Worm (Caenorhabditis elegans) whole organism, young adult: ENCODE results near the gene F26F12.4.

Experiments used
- C06A6.2 ChIP-seq: fragments of 200-800 bp; sonication (Bioruptor generic); conservative IDR thresholded peaks from 2 replicates; pipeline ENCODE4 v1.3.6; 2022; ENCODE audit warnings: missing genetic modification characterization, missing compliant biosample characterization
- D2030.7 ChIP-seq: fragments of 200-800 bp; sonication (Bioruptor generic); IDR thresholded peaks from 2 replicates; pipeline ENCODE4 v1.3.6; 2022; ENCODE audit warnings: missing genetic modification reagents, missing genetic modification characterization, missing compliant biosample characterization
- F22D6.2 ChIP-seq: sonication (generic microtip); optimal IDR thresholded peaks from 2 replicates; lab custom pipeline; 2016; ENCODE audit warnings: mild to moderate bottlenecking, missing genetic modification characterization, missing compliant biosample characterization
- K11D2.4 ChIP-seq: fragments of 200-800 bp; sonication (Bioruptor generic); IDR thresholded peaks from 2 replicates; pipeline ENCODE4 v1.3.6; 2022; ENCODE audit warnings: missing genetic modification reagents, missing genetic modification characterization, missing compliant biosample characterization
- T26A5.8 ChIP-seq: sonication (generic microtip); optimal IDR thresholded peaks from 2 replicates; lab custom pipeline; 2016; ENCODE audit warnings: missing genetic modification characterization, missing compliant biosample characterization
- Y53F4B.3 ChIP-seq: fragments of 200-800 bp; sonication (Bioruptor generic); IDR thresholded peaks from 2 replicates; pipeline ENCODE4 v1.3.6; 2022; ENCODE audit warnings: missing genetic modification reagents, missing genetic modification characterization, missing compliant biosample characterization
- Y67H2A.10 ChIP-seq: fragments of 200-800 bp; sonication (Bioruptor generic); conservative IDR thresholded peaks from 2 replicates; pipeline ENCODE4 v1.3.6; 2022; ENCODE audit warnings: missing genetic modification reagents, missing genetic modification characterization, missing compliant biosample characterization
- Y95B8A.8 ChIP-seq: fragments of 200-800 bp; sonication (Bioruptor generic); IDR thresholded peaks from 2 replicates; pipeline ENCODE4 v1.3.6; 2022; ENCODE audit warnings: missing genetic modification reagents, missing genetic modification characterization, missing compliant biosample characterization
- ama-1 ChIP-seq, 3 experiments: fragments of 150-350 bp in 1 of 3; sonication (generic microtip) in 2 of 3; optimal IDR thresholded peaks; 2 replicates each; lab custom pipeline; 2014 to 2018; ENCODE audit warnings: missing biosample characterization in 2 of 3, missing genetic modification characterization in 2 of 3, missing genetic modification reagents in 2 of 3
- attf-5 ChIP-seq: fragments of 200-800 bp; sonication (Bioruptor generic); optimal IDR thresholded peaks from 2 replicates; lab custom pipeline; 2018; ENCODE audit warnings: mild to moderate bottlenecking, missing genetic modification characterization, missing compliant biosample characterization
- attf-6 ChIP-seq: fragments of 200-800 bp; sonication (Bioruptor generic); IDR thresholded peaks from 2 replicates; pipeline ENCODE4 v1.3.6; 2022; ENCODE audit warnings: missing genetic modification reagents, missing genetic modification characterization, missing compliant biosample characterization
- bed-1 ChIP-seq: fragments of 200-800 bp; sonication (Bioruptor generic); IDR thresholded peaks from 2 replicates; pipeline ENCODE4 v1.3.6; 2022; ENCODE audit warnings: missing genetic modification reagents, missing genetic modification characterization, missing compliant biosample characterization
- ccch-3 ChIP-seq: fragments of 200-800 bp; sonication (Bioruptor generic); optimal IDR thresholded peaks from 2 replicates; lab custom pipeline; 2018; ENCODE audit warnings: mild to moderate bottlenecking, missing genetic modification characterization, missing compliant biosample characterization
- cebp-1 ChIP-seq, 2 experiments: fragments of 200-800 bp in 1 of 2; sonication (Bioruptor generic) in 1 of 2; sonication (generic microtip) in 1 of 2; IDR thresholded peaks in 1 of 2; optimal IDR thresholded peaks in 1 of 2; 2 replicates each; pipeline versions ENCODE4 v1.3.6 to Lab custom; 2017 to 2022; ENCODE audit warnings: missing compliant biosample characterization in 2 of 2, missing genetic modification characterization in 2 of 2, mild to moderate bottlenecking in 1 of 2, missing genetic modification reagents in 1 of 2, moderate library complexity in 1 of 2
- cebp-2 ChIP-seq: fragments of 200-800 bp; sonication (Bioruptor generic); IDR thresholded peaks from 2 replicates; pipeline ENCODE4 v1.3.6; 2022; ENCODE audit warnings: missing genetic modification characterization, missing compliant biosample characterization
- die-1 ChIP-seq: sonication (generic microtip); optimal IDR thresholded peaks from 2 replicates; lab custom pipeline; 2016; ENCODE audit warnings: missing genotype, mild to moderate bottlenecking, missing genetic modification characterization, missing compliant biosample characterization
- dpff-1 ChIP-seq: sonication (generic microtip); optimal IDR thresholded peaks from 2 replicates; lab custom pipeline; 2017; ENCODE audit warnings: mild to moderate bottlenecking, missing genetic modification characterization, missing compliant biosample characterization
- egl-44 ChIP-seq: fragments of 200-800 bp; sonication (Bioruptor generic); IDR thresholded peaks from 2 replicates; pipeline ENCODE4 v1.3.6; 2022; ENCODE audit warnings: missing genetic modification reagents, missing genetic modification characterization, missing compliant biosample characterization
- egrh-3 ChIP-seq: fragments of 200-800 bp; sonication (Bioruptor generic); IDR thresholded peaks from 2 replicates; pipeline ENCODE4 v1.3.6; 2022; ENCODE audit warnings: missing genetic modification reagents, missing genetic modification characterization, missing compliant biosample characterization
- ekl-4 ChIP-seq: fragments of 200-800 bp; sonication (Bioruptor generic); IDR thresholded peaks from 2 replicates; pipeline ENCODE4 v1.3.6; 2022; ENCODE audit warnings: missing genetic modification reagents, missing genetic modification characterization, missing compliant biosample characterization
- ets-4 ChIP-seq: fragments of 200-800 bp; sonication (Bioruptor generic); optimal IDR thresholded peaks from 2 replicates; lab custom pipeline; 2018; ENCODE audit warnings: mild to moderate bottlenecking, missing genetic modification characterization, missing compliant biosample characterization
- fkh-3 ChIP-seq: sonication (generic microtip); optimal IDR thresholded peaks from 2 replicates; lab custom pipeline; 2016; ENCODE audit warnings: mild to moderate bottlenecking, missing genetic modification characterization, missing compliant biosample characterization
- gei-17 ChIP-seq: fragments of 200-800 bp; sonication (Bioruptor generic); optimal IDR thresholded peaks from 2 replicates; lab custom pipeline; 2018; ENCODE audit warnings: mild to moderate bottlenecking, missing genetic modification characterization, missing compliant biosample characterization
- hlh-12 ChIP-seq: sonication (generic microtip); optimal IDR thresholded peaks from 2 replicates; lab custom pipeline; 2016; ENCODE audit warnings: missing genetic modification characterization, missing compliant biosample characterization
- let-526 ChIP-seq: fragments of 200-800 bp; sonication (Bioruptor generic); IDR thresholded peaks from 2 replicates; pipeline ENCODE4 v1.3.6; 2022; ENCODE audit warnings: missing genetic modification reagents, missing genetic modification characterization, missing compliant biosample characterization
- let-607 ChIP-seq, 2 experiments: fragments of 200-800 bp in 1 of 2; sonication (Bioruptor generic) in 1 of 2; sonication (generic microtip) in 1 of 2; optimal IDR thresholded peaks; 2 replicates each; lab custom pipeline; 2016 to 2018; ENCODE audit warnings: mild to moderate bottlenecking in 2 of 2, missing compliant biosample characterization in 2 of 2, missing genetic modification characterization in 2 of 2, moderate library complexity in 2 of 2, missing genotype in 1 of 2
- lin-54 ChIP-seq: fragments of 200-800 bp; sonication (Bioruptor generic); optimal IDR thresholded peaks from 2 replicates; lab custom pipeline; 2018; ENCODE audit warnings: mild to moderate bottlenecking, missing genetic modification characterization, missing compliant biosample characterization
- lir-1 ChIP-seq: fragments of 200-800 bp; sonication (Bioruptor generic); conservative IDR thresholded peaks from 2 replicates; pipeline ENCODE4 v1.3.6; 2022; ENCODE audit warnings: missing genetic modification reagents, missing genetic modification characterization, missing compliant biosample characterization
- lsl-1 ChIP-seq: fragments of 200-800 bp; sonication (Bioruptor generic); optimal IDR thresholded peaks from 2 replicates; lab custom pipeline; 2018; ENCODE audit warnings: mild to moderate bottlenecking, missing genetic modification characterization, moderate library complexity, missing compliant biosample characterization
- madf-10 ChIP-seq: sonication (generic microtip); optimal IDR thresholded peaks from 2 replicates; lab custom pipeline; 2016; ENCODE audit warnings: mild to moderate bottlenecking, missing genetic modification characterization, missing compliant biosample characterization
- mel-28 ChIP-seq: sonication (generic microtip); optimal IDR thresholded peaks from 2 replicates; lab custom pipeline; 2016; ENCODE audit warnings: borderline replicate concordance, mild to moderate bottlenecking, missing genetic modification characterization, missing compliant biosample characterization
- nhr-179 ChIP-seq: sonication (generic microtip); optimal IDR thresholded peaks from 2 replicates; lab custom pipeline; 2016; ENCODE audit warnings: mild to moderate bottlenecking, missing genetic modification characterization, missing compliant biosample characterization
- nhr-27 ChIP-seq: fragments of 200-800 bp; sonication (Bioruptor generic); optimal IDR thresholded peaks from 2 replicates; lab custom pipeline; 2018; ENCODE audit warnings: mild to moderate bottlenecking, missing genetic modification characterization, moderate library complexity, missing compliant biosample characterization
- repo-1 ChIP-seq: sonication (generic microtip); optimal IDR thresholded peaks from 2 replicates; lab custom pipeline; 2017; ENCODE audit warnings: mild to moderate bottlenecking, missing genetic modification characterization, missing compliant biosample characterization
- sea-2 ChIP-seq: fragments of 200-800 bp; sonication (Bioruptor generic); IDR thresholded peaks from 2 replicates; pipeline ENCODE4 v1.3.6; 2022; ENCODE audit warnings: missing genetic modification characterization, missing compliant biosample characterization
- snpc-1.3 ChIP-seq: sonication (generic microtip); optimal IDR thresholded peaks from 2 replicates; lab custom pipeline; 2017; ENCODE audit warnings: missing genetic modification characterization, mild to moderate bottlenecking, missing compliant biosample characterization, antibody characterized with exemption, moderate library complexity, missing genotype, missing genetic modification reagents; ENCODE audit not compliant: insufficient read depth
- snpc-3.4 ChIP-seq: sonication (generic microtip); optimal IDR thresholded peaks from 2 replicates; lab custom pipeline; 2017; ENCODE audit warnings: missing genetic modification characterization, mild to moderate bottlenecking, missing compliant biosample characterization, antibody characterized with exemption, moderate library complexity, missing genotype, missing genetic modification reagents
- snpc-4 ChIP-seq, 5 experiments: fragments of 150-350 bp in 1 of 5; sonication (generic microtip) in 4 of 5; optimal IDR thresholded peaks; 2 replicates each; lab custom pipeline; 2014 to 2018; ENCODE audit warnings: missing genetic modification characterization in 5 of 5, missing biosample characterization in 3 of 5, antibody characterized with exemption in 2 of 5, mild to moderate bottlenecking in 2 of 5, missing compliant biosample characterization in 2 of 5, missing genotype in 2 of 5, moderate library complexity in 2 of 5, missing genetic modification reagents in 1 of 5
- tbp1 ChIP-seq: fragments of 200-800 bp; sonication (Bioruptor generic); optimal IDR thresholded peaks from 2 replicates; lab custom pipeline; 2018; ENCODE audit warnings: mild to moderate bottlenecking, missing genetic modification characterization, missing compliant biosample characterization
- tlf-1 ChIP-seq: fragments of 200-800 bp; sonication (Bioruptor generic); optimal IDR thresholded peaks from 2 replicates; lab custom pipeline; 2018; ENCODE audit warnings: mild to moderate bottlenecking, missing genetic modification characterization, missing compliant biosample characterization
- ztf-22 ChIP-seq: fragments of 200-800 bp; sonication (Bioruptor generic); optimal IDR thresholded peaks from 2 replicates; lab custom pipeline; 2018; ENCODE audit warnings: mild to moderate bottlenecking, missing genetic modification characterization, moderate library complexity, missing compliant biosample characterization
- ztf-26 ChIP-seq: sonication (generic microtip); optimal IDR thresholded peaks from 2 replicates; lab custom pipeline; 2017; ENCODE audit warnings: missing genetic modification characterization, missing compliant biosample characterization

The F26F12.4 gene

DNA sequence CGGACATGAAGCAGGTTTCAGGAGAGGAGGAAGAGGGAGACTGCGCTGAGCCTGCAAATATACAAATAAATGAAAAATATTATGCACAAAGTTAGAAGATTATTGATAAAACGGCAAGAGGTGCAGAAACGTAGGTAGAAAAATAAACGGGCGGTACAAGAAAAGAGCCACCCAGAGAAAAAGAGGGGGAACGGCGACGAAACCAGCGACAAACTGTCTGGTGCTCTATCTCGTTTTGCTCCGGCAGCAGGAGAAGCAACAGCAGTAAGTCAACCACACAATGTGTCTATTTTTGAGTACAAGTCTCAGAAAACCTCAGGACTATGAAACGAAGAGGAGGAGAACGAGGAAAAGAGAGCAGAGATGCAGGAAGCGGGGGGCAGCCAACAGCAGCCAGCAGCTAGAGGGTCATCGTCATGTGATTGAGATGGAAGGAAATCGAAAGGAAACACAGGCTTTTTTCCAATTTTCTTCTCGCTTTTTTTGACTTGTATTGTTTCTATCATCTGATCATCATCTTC, 23.4 kb downstream of the F26F12.4 start, which contains the start of gene F26F12.3 (continued):
- TF ChIP-seq madf-10 (tag; lab: Kevin White, UChicago) = peak; percentile 47
- no peak for TF ChIP-seq Y53F4B.3 (GFP tag; lab: Robert Waterston, UW)
- TF ChIP-seq nhr-27 (tag; lab: Kevin White, UChicago) = no peak
- TF ChIP-seq bed-1 = no peak
- peak; percentile 48 for TF ChIP-seq ets-4 (GFP tag; lab: Kevin White, UChicago)
- TF ChIP-seq cebp-2 (GFP tag; lab: Robert Waterston, UW) = no peak
- TF ChIP-seq ccch-3 (GFP tag; lab: Kevin White, UChicago) = no peak
- TF ChIP-seq F22D6.2 (tag; lab: Kevin White, UChicago) = peak; percentile 6

DNA sequence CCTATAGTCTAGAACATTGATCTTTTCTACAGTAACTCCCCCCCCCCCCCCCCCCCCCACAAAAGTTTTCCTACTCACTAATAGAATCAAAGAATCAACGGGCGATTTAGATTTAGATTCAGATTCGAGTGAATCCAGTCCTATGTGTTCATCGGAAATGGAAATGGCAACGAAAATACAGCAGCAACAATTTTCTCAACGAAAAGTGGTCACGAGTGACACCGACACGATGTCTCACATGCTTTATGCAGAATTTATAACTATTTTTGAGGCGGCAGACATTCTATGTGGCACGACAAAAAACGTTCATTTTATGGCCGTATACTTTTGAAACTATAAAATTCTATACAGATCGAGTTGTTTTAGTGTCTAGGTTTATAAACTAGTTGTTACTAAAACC, 24.0 kb downstream of the F26F12.4 start:
- no peak for TF ChIP-seq attf-5 (GFP tag; lab: Kevin White, UChicago)
- 0 out of 2 replicates have a peak, but pooled peaks have one; percentile 17 for TF ChIP-seq K11D2.4 (GFP tag; lab: Robert Waterston, UW)
- no peak for TF ChIP-seq repo-1 (tag; lab: Kevin White, UChicago)
- no peak for TF ChIP-seq nhr-179 (tag; lab: Kevin White, UChicago)
- TF ChIP-seq egrh-3 (GFP tag; lab: Robert Waterston, UW) = 0 out of 2 replicates have a peak, but pooled peaks have one; percentile 19
- no peak for TF ChIP-seq attf-6 (GFP tag; lab: Robert Waterston, UW)
- TF ChIP-seq, all 124 proteins: peak for 2

DNA sequence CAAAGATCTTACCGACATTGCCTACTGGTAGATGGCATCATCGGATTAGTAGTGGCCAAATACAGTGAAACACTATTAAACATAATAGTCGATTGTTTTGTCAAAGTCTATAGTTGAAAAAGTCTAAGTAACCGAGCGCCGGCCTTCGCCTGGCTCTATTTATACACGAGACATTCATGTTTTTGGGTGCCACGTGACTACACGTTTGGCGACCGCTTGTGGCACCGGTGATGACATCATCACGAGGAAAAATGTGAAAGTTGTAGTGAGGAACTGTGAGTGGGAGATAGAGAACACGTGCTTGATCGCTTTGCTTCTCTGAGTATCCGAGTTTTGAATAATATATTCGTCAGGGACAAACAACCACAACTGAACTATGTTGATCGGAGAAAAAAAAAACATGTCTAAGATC, 24.8 kb downstream of the F26F12.4 start:
- TF ChIP-seq snpc-4 (GFP tag; optimal IDR thresholded peaks at IDR 0.05; lab: Kevin White, UChicago) = no peak
- TF ChIP-seq snpc-4 (tag; optimal IDR thresholded peaks at IDR 0.05; lab: Kevin White, UChicago) = peak in 2 of 4 experiments; percentile 26 to 47
- TF ChIP-seq let-607 (tag; optimal IDR thresholded peaks at IDR 0.05; lab: Kevin White, UChicago) = peak in 1 of 2 experiments; percentile 15
- peak; percentile 25 for TF ChIP-seq die-1 (tag; lab: Kevin White, UChicago)
- peak; percentile 67; the same call in 1 of the 2 replicates for TF ChIP-seq let-526 (GFP tag; lab: Robert Waterston, UW)
- peak; percentile 79 for TF ChIP-seq egl-44
- TF ChIP-seq snpc-1.3 (tag; lab: Kevin White, UChicago) = no peak
- TF ChIP-seq gei-17 = no peak
- TF ChIP-seq fkh-3 (tag; lab: Kevin White, UChicago) = no peak
- no peak for TF ChIP-seq lsl-1
- TF ChIP-seq mel-28 (tag; lab: Kevin White, UChicago) = no peak
- peak; percentile 60; the same call in 1 of the 2 replicates for TF ChIP-seq Y95B8A.8 (GFP tag; lab: Robert Waterston, UW)
- TF ChIP-seq tlf-1 (GFP tag; lab: Kevin White, UChicago) = peak; percentile 25
- 0 out of 2 replicates have a peak, but pooled peaks have one; percentile 23 for TF ChIP-seq lir-1
- peak; percentile 12 for TF ChIP-seq dpff-1 (tag; lab: Kevin White, UChicago)
- TF ChIP-seq snpc-3.4 (tag; lab: Kevin White, UChicago) = no peak
- peak; percentile 56 for TF ChIP-seq C06A6.2 (GFP tag; lab: Robert Waterston, UW)
- TF ChIP-seq ama-1 (optimal IDR thresholded peaks at IDR 0.05; lab: Kevin White, UChicago) = peak; percentile 69
- TF ChIP-seq ama-1 (GFP tag; optimal IDR thresholded peaks at IDR 0.05; lab: Kevin White, UChicago) = no peak
- TF ChIP-seq sea-2 (GFP tag; lab: Robert Waterston, UW) = 0 out of 2 replicates have a peak, but pooled peaks have one; percentile 38
- no peak for TF ChIP-seq hlh-12 (tag; lab: Kevin White, UChicago)
- TF ChIP-seq D2030.7 = no peak
- no peak for TF ChIP-seq lin-54 (GFP tag; lab: Kevin White, UChicago)
- peak; percentile 58; the same call in 1 of the 2 replicates for TF ChIP-seq cebp-1 (GFP tag; IDR thresholded peaks at IDR 0.05; lab: Robert Waterston, UW)
- TF ChIP-seq cebp-1 (tag; optimal IDR thresholded peaks at IDR 0.05; lab: Kevin White, UChicago) = peak; percentile 79
- peak; percentile 42 for TF ChIP-seq ztf-26
- TF ChIP-seq T26A5.8 = no peak
- TF ChIP-seq Y67H2A.10 = peak; percentile 63
- no peak for TF ChIP-seq madf-10 (tag; lab: Kevin White, UChicago)
- no peak for TF ChIP-seq repo-1 (tag; lab: Kevin White, UChicago)
- TF ChIP-seq F22D6.2 (tag; lab: Kevin White, UChicago) = peak; percentile 68
- TF ChIP-seq ztf-22 = no peak
- peak; percentile 56 for TF ChIP-seq tbp1 (GFP tag; lab: Kevin White, UChicago)
- peak; percentile 44; the same call in 1 of the 2 replicates for TF ChIP-seq ekl-4 (GFP tag; lab: Robert Waterston, UW)
